Fruit fly (Drosophila melanogaster) whole organism, embryonic: Measurements from ENCODE around the gene CG5235.
A peak's percentile ranks its signal among the peaks of the same experiment; 100 is the strongest.

Source experiments
- Bdp1 ChIP-seq: fragments of 200-800 bp; sonication (Bioruptor generic); optimal IDR thresholded peaks from 3 replicates; lab custom pipeline; 2016; ENCODE audit warnings: missing biosample characterization, missing genetic modification characterization
- Blimp-1 ChIP-seq: fragments of 200-800 bp; sonication (Bioruptor generic); optimal IDR thresholded peaks from 3 replicates; lab custom pipeline; 2018; ENCODE audit warnings: missing biosample characterization, missing genetic modification characterization, mild to moderate bottlenecking, moderate library complexity, missing genetic modification reagents
- CG12219 ChIP-seq: fragments of 200-800 bp; sonication (Bioruptor generic); optimal IDR thresholded peaks from 3 replicates; lab custom pipeline; 2018; ENCODE audit warnings: missing biosample characterization, mild to moderate bottlenecking, missing genetic modification characterization
- CG12659 ChIP-seq: fragments of 200-800 bp; sonication (Bioruptor generic); optimal IDR thresholded peaks from 3 replicates; lab custom pipeline; 2017; ENCODE audit warnings: mild to moderate bottlenecking, missing biosample characterization, missing genetic modification reagents, missing genetic modification characterization
- CG12942 ChIP-seq: fragments of 200-800 bp; sonication (Bioruptor generic); optimal IDR thresholded peaks from 3 replicates; lab custom pipeline; 2016; ENCODE audit warnings: missing biosample characterization, missing genetic modification characterization
- CG13624 ChIP-seq: fragments of 200-800 bp; sonication (Bioruptor generic); optimal IDR thresholded peaks from 2 replicates; lab custom pipeline; 2016; ENCODE audit warnings: missing biosample characterization, missing genetic modification characterization
- CG14014 ChIP-seq: fragments of 200-800 bp; sonication (Bioruptor generic); IDR thresholded peaks from 2 replicates; pipeline ENCODE4 v1.3.6; 2022; ENCODE audit warnings: missing biosample characterization, missing genetic modification characterization
- CG14441 ChIP-seq: fragments of 200-800 bp; sonication (Bioruptor generic); IDR thresholded peaks from 2 replicates; pipeline ENCODE4 v1.3.6; 2022; ENCODE audit warnings: missing biosample characterization, missing genetic modification characterization
- CG14965 ChIP-seq: fragments of 200-800 bp; sonication (Bioruptor generic); optimal IDR thresholded peaks from 2 replicates; lab custom pipeline; 2016; ENCODE audit warnings: missing biosample characterization, missing genetic modification characterization, borderline replicate concordance
- CG15011 ChIP-seq: fragments of 200-800 bp; sonication (Bioruptor generic); optimal IDR thresholded peaks from 3 replicates; lab custom pipeline; 2018; ENCODE audit warnings: missing biosample characterization, mild to moderate bottlenecking, missing genetic modification characterization
- CG16779 ChIP-seq: fragments of 200-800 bp; sonication (Bioruptor generic); IDR thresholded peaks from 2 replicates; pipeline ENCODE4 v1.3.6; 2022; ENCODE audit warnings: missing biosample characterization, missing genetic modification characterization
- CG17385 ChIP-seq: fragments of 200-800 bp; sonication (Bioruptor generic); optimal IDR thresholded peaks from 3 replicates; lab custom pipeline; 2018; ENCODE audit warnings: missing biosample characterization, mild to moderate bottlenecking, missing genetic modification characterization
- CG17612 ChIP-seq: fragments of 200-800 bp; sonication (Bioruptor generic); IDR thresholded peaks from 2 replicates; pipeline ENCODE4 v1.3.6; 2022; ENCODE audit warnings: missing biosample characterization, missing genetic modification characterization
- CG17829 ChIP-seq: fragments of 200-800 bp; optimal IDR thresholded peaks from 2 replicates; lab custom pipeline; 2019; ENCODE audit warnings: missing biosample characterization, mild to moderate bottlenecking, missing genetic modification characterization, moderate library complexity
- CG2116 ChIP-seq: fragments of 200-800 bp; sonication (Bioruptor generic); optimal IDR thresholded peaks from 3 replicates; lab custom pipeline; 2018; ENCODE audit warnings: missing biosample characterization, mild to moderate bottlenecking, missing genetic modification characterization
- CG30403 ChIP-seq: fragments of 200-800 bp; sonication (Bioruptor generic); optimal IDR thresholded peaks from 3 replicates; lab custom pipeline; 2016; ENCODE audit warnings: missing biosample characterization, missing genetic modification characterization
- CG3838 ChIP-seq: fragments of 200-800 bp; sonication (Bioruptor generic); optimal IDR thresholded peaks from 3 replicates; lab custom pipeline; 2016; ENCODE audit warnings: missing biosample characterization, missing genetic modification characterization
- CG7839 ChIP-seq: fragments of 200-800 bp; sonication (Bioruptor generic); optimal IDR thresholded peaks from 3 replicates; lab custom pipeline; 2018; ENCODE audit warnings: missing biosample characterization, mild to moderate bottlenecking, missing genetic modification characterization, moderate library complexity
- CG8359 ChIP-seq: fragments of 200-800 bp; sonication (Bioruptor generic); optimal IDR thresholded peaks from 2 replicates; lab custom pipeline; 2017; ENCODE audit warnings: missing biosample characterization, mild to moderate bottlenecking, missing genetic modification characterization, borderline replicate concordance
- CoRest ChIP-seq: fragments of 200-800 bp; sonication (Bioruptor generic); optimal IDR thresholded peaks from 3 replicates; lab custom pipeline; 2018; ENCODE audit warnings: missing biosample characterization, mild to moderate bottlenecking, missing genetic modification characterization, moderate library complexity
- CrebB ChIP-seq: fragments of 200-800 bp; sonication (Bioruptor generic); optimal IDR thresholded peaks from 3 replicates; lab custom pipeline; 2018; ENCODE audit warnings: missing biosample characterization, mild to moderate bottlenecking, missing genetic modification characterization
- Dll ChIP-seq: fragments of 200-800 bp; sonication (Bioruptor generic); IDR thresholded peaks from 4 replicates; pipeline ENCODE4 v1.3.6; 2022; ENCODE audit warnings: missing biosample characterization, missing genetic modification characterization; ENCODE audit not compliant: partially characterized antibody
- Doc2 ChIP-seq: fragments of 200-800 bp; sonication (Bioruptor generic); IDR thresholded peaks from 2 replicates; pipeline ENCODE4 v1.3.6; 2022; ENCODE audit warnings: missing biosample characterization, missing genetic modification characterization
- Dp ChIP-seq: fragments of 200-800 bp; sonication (Bioruptor generic); optimal IDR thresholded peaks from 2 replicates; lab custom pipeline; 2018; ENCODE audit warnings: missing biosample characterization, mild to moderate bottlenecking, missing genetic modification characterization, moderate library complexity
- Fer1 ChIP-seq: fragments of 200-800 bp; sonication (Bioruptor generic); optimal IDR thresholded peaks from 2 replicates; lab custom pipeline; 2017; ENCODE audit warnings: missing biosample characterization, mild to moderate bottlenecking, missing genetic modification characterization
- Hr3 ChIP-seq: fragments of 200-800 bp; sonication (Bioruptor generic); optimal IDR thresholded peaks from 3 replicates; lab custom pipeline; 2016; ENCODE audit warnings: missing biosample characterization, missing genetic modification characterization
- Hr51 ChIP-seq, 2 experiments: fragments of 200-800 bp; sonication (Bioruptor generic); optimal IDR thresholded peaks; 2 replicates in 1 of 2; 3 replicates in 1 of 2; lab custom pipeline; 2016 to 2018; ENCODE audit warnings: missing biosample characterization in 2 of 2, missing genetic modification characterization in 2 of 2, mild to moderate bottlenecking in 1 of 2, moderate library complexity in 1 of 2
- Hsf ChIP-seq: fragments of 200-800 bp; sonication (Bioruptor generic); optimal IDR thresholded peaks from 3 replicates; lab custom pipeline; 2016; ENCODE audit warnings: missing biosample characterization, missing genetic modification characterization
- Lhr ChIP-seq: fragments of 200-800 bp; sonication (Bioruptor generic); optimal IDR thresholded peaks from 3 replicates; lab custom pipeline; 2017; ENCODE audit warnings: mild to moderate bottlenecking, missing biosample characterization, missing genetic modification reagents, missing genetic modification characterization
- MESR4 ChIP-seq: fragments of 200-800 bp; sonication (Bioruptor generic); optimal IDR thresholded peaks from 2 replicates; lab custom pipeline; 2018; ENCODE audit warnings: missing biosample characterization, mild to moderate bottlenecking, missing genetic modification characterization, moderate library complexity
- Poxn ChIP-seq: fragments of 200-800 bp; sonication (Bioruptor generic); IDR thresholded peaks from 2 replicates; pipeline ENCODE4 v1.3.6; 2022; ENCODE audit warnings: missing biosample characterization, missing genetic modification characterization
- ap ChIP-seq: fragments of 200-800 bp; sonication (Bioruptor generic); IDR thresholded peaks from 2 replicates; pipeline ENCODE4 v1.3.6; 2022; ENCODE audit warnings: missing biosample characterization, missing genetic modification characterization
- ato ChIP-seq: fragments of 200-800 bp; sonication (Bioruptor generic); IDR thresholded peaks from 2 replicates; pipeline ENCODE4 v1.3.6; 2022; ENCODE audit warnings: missing biosample characterization, missing genetic modification characterization; ENCODE audit not compliant: partially characterized antibody
- az2 ChIP-seq: fragments of 200-800 bp; sonication (Bioruptor generic); optimal IDR thresholded peaks from 3 replicates; lab custom pipeline; 2016; ENCODE audit warnings: missing biosample characterization, missing genetic modification characterization
- chif ChIP-seq, 2 experiments: fragments of 200-800 bp; sonication (Bioruptor generic); optimal IDR thresholded peaks; 3 replicates each; lab custom pipeline; 2016; ENCODE audit warnings: missing biosample characterization in 2 of 2, missing genetic modification characterization in 2 of 2
- crc ChIP-seq: fragments of 200-800 bp; sonication (Bioruptor generic); optimal IDR thresholded peaks from 2 replicates; lab custom pipeline; 2016; ENCODE audit warnings: missing biosample characterization, missing genetic modification characterization
- dmrt99B ChIP-seq: fragments of 200-800 bp; sonication (Bioruptor generic); optimal IDR thresholded peaks from 2 replicates; lab custom pipeline; 2018; ENCODE audit warnings: missing biosample characterization, mild to moderate bottlenecking, missing genetic modification characterization, moderate library complexity
- dysf ChIP-seq: fragments of 200-800 bp; sonication (Bioruptor generic); IDR thresholded peaks from 3 replicates; pipeline ENCODE4 v1.3.6; 2022; ENCODE audit warnings: missing biosample characterization, missing genetic modification characterization
- eve ChIP-seq, 2 experiments: fragments of >200 bp; optimal IDR thresholded peaks; 2 replicates each; lab custom pipeline; 2017; ENCODE audit warnings: missing biosample characterization in 2 of 2, missing genetic modification characterization in 2 of 2
- fd3F ChIP-seq: fragments of 200-800 bp; sonication (Bioruptor generic); optimal IDR thresholded peaks from 2 replicates; lab custom pipeline; 2018; ENCODE audit warnings: missing biosample characterization, mild to moderate bottlenecking, missing genetic modification characterization, moderate library complexity
- fd64A ChIP-seq: fragments of 200-800 bp; sonication (Bioruptor generic); optimal IDR thresholded peaks from 3 replicates; lab custom pipeline; 2018; ENCODE audit warnings: missing biosample characterization, mild to moderate bottlenecking, missing genetic modification characterization
- lilli ChIP-seq: fragments of 200-800 bp; sonication (Bioruptor generic); optimal IDR thresholded peaks from 3 replicates; lab custom pipeline; 2016; ENCODE audit warnings: missing biosample characterization, missing genetic modification characterization
- lmd ChIP-seq: fragments of 200-800 bp; sonication (Bioruptor generic); IDR thresholded peaks from 2 replicates; pipeline ENCODE4 v1.3.6; 2022; ENCODE audit warnings: missing biosample characterization, missing genetic modification characterization
- luna ChIP-seq: fragments of 200-800 bp; sonication (Bioruptor generic); optimal IDR thresholded peaks from 2 replicates; lab custom pipeline; 2016; ENCODE audit warnings: missing biosample characterization, missing genetic modification characterization
- onecut ChIP-seq: fragments of 200-800 bp; sonication (Bioruptor generic); IDR thresholded peaks from 2 replicates; pipeline ENCODE4 v1.3.6; 2022; ENCODE audit warnings: missing biosample characterization, missing genetic modification characterization
- otp ChIP-seq: fragments of 200-800 bp; sonication (Bioruptor generic); IDR thresholded peaks from 3 replicates; pipeline ENCODE4, ENCODE4 v1.3.6; 2022; ENCODE audit warnings: missing biosample characterization, missing genetic modification characterization
- sim ChIP-seq: fragments of 200-800 bp; sonication (Bioruptor generic); IDR thresholded peaks from 2 replicates; pipeline ENCODE4 v1.3.6; 2022; ENCODE audit warnings: missing biosample characterization, missing genetic modification characterization
- sug ChIP-seq: fragments of 200-800 bp; optimal IDR thresholded peaks from 2 replicates; lab custom pipeline; 2019; ENCODE audit warnings: missing biosample characterization, mild to moderate bottlenecking, missing genetic modification characterization, moderate library complexity
- trem ChIP-seq: fragments of 200-800 bp; optimal IDR thresholded peaks from 3 replicates; lab custom pipeline; 2019; ENCODE audit warnings: missing biosample characterization, mild to moderate bottlenecking, missing genetic modification characterization, moderate library complexity
- tup ChIP-seq: fragments of 200-800 bp; sonication (Bioruptor generic); optimal IDR thresholded peaks from 2 replicates; lab custom pipeline; 2016; ENCODE audit warnings: missing biosample characterization, mild to moderate bottlenecking, missing genetic modification characterization, moderate library complexity
- yki ChIP-seq: fragments of >200 bp; optimal IDR thresholded peaks from 3 replicates; lab custom pipeline; 2018

Gene CG5235

DNA sequence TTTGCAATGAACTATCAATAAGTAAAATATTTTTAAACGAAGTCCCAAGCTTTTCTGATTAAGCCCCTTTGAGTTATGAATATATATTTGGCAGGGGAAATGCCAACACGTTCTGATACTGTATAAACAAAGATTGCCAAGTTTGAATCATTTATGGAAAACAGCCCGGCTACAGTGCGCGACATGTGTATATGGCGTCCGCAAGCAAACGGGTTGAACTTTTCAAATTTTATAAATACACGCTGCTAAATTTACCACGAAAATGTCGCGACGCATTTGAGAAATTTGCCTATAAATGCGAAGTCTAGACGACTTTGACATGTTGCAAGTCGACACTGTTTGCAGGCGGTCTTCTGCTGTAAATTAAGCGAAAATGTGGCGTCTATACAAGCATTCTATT, 42.1 kb downstream of the CG5235 start (continued):
- TF ChIP-seq Fer1 (GFP tag; lab: Kevin White, UChicago), result peak; percentile 52
- no peak for TF ChIP-seq Lhr (GFP tag; lab: Kevin White, UChicago)
- TF ChIP-seq Blimp-1 (GFP tag; lab: Kevin White, UChicago), result no peak
- no peak for TF ChIP-seq trem (tag; lab: Kevin White, UChicago)
- peak; percentile 70 for TF ChIP-seq CG13624 (GFP tag; lab: Kevin White, UChicago)
- peak; percentile 43 for TF ChIP-seq CG12219 (GFP tag; lab: Kevin White, UChicago)
- peak; percentile 50 to 54 for TF ChIP-seq Hr51 (GFP tag; optimal IDR thresholded peaks at IDR 0.05; lab: Kevin White, UChicago)
- TF ChIP-seq lmd, result peak; percentile 72
- TF ChIP-seq luna (GFP tag; lab: Kevin White, UChicago), result no peak
- TF ChIP-seq CrebB (tag; lab: Kevin White, UChicago), result no peak
- TF ChIP-seq yki (lab: Kevin White, UChicago), result no peak
- TF ChIP-seq CG17385 (GFP tag; lab: Kevin White, UChicago), result peak; percentile 20
- TF ChIP-seq Dp (GFP tag; lab: Kevin White, UChicago), result no peak
- peak; percentile 25 for TF ChIP-seq Hr3
- TF ChIP-seq CG7839, result peak; percentile 55
- TF ChIP-seq CG12659, result peak; percentile 43
- TF ChIP-seq az2 (GFP tag; lab: Kevin White, UChicago), result no peak
- TF ChIP-seq dysf (GFP tag; lab: Robert Waterston, UW), result peak; percentile 83
- TF ChIP-seq otp (GFP tag; lab: Robert Waterston, UW), result 0 out of 3 replicates have a peak, but pooled peaks have one; percentile 39
- TF ChIP-seq Bdp1 (GFP tag; lab: Kevin White, UChicago), result peak; percentile 4
- no peak for TF ChIP-seq CG2116 (GFP tag; lab: Kevin White, UChicago)
- TF ChIP-seq fd3F (GFP tag; lab: Kevin White, UChicago), result peak; percentile 57
- no peak for TF ChIP-seq MESR4 (GFP tag; lab: Kevin White, UChicago)
- TF ChIP-seq Poxn (GFP tag; lab: Robert Waterston, UW), result no peak
- no peak for TF ChIP-seq CG14965 (GFP tag; lab: Kevin White, UChicago)
- no peak for TF ChIP-seq ato (GFP tag; lab: Robert Waterston, UW)
- 0 out of 2 replicates have a peak, but pooled peaks have one; percentile 54 for TF ChIP-seq CG16779 (GFP tag; lab: Robert Waterston, UW)
- TF ChIP-seq eve (GFP tag; optimal IDR thresholded peaks at IDR 0.05; lab: Kevin White, UChicago), result no peak
- TF ChIP-seq CG3838 (GFP tag; lab: Kevin White, UChicago), result no peak
- TF ChIP-seq chif (GFP tag; optimal IDR thresholded peaks at IDR 0.05; lab: Kevin White, UChicago), result no peak
- TF ChIP-seq lilli (GFP tag; lab: Kevin White, UChicago), result peak; percentile 70
- no peak for TF ChIP-seq tup (GFP tag; lab: Kevin White, UChicago)
- TF ChIP-seq sug (tag; lab: Kevin White, UChicago), result peak; percentile 59
- no peak for TF ChIP-seq ap (GFP tag; lab: Robert Waterston, UW)
- TF ChIP-seq CoRest (tag; lab: Kevin White, UChicago), result peak; percentile 43
- no peak for TF ChIP-seq CG8359 (GFP tag; lab: Kevin White, UChicago)
- peak; percentile 32 for TF ChIP-seq Hsf (GFP tag; lab: Kevin White, UChicago)
- peak; percentile 71 for TF ChIP-seq CG14014 (GFP tag; lab: Robert Waterston, UW)
- TF ChIP-seq CG17612 (GFP tag; lab: Robert Waterston, UW), result 0 out of 2 replicates have a peak, but pooled peaks have one; percentile 11
- peak; percentile 46 for TF ChIP-seq CG30403
- peak; percentile 29 for TF ChIP-seq CG15011
- TF ChIP-seq Dll (GFP tag; lab: Robert Waterston, UW), result no peak
- no peak for TF ChIP-seq CG12942 (GFP tag; lab: Kevin White, UChicago)
- 0 out of 2 replicates have a peak, but pooled peaks have one; percentile 28 for TF ChIP-seq onecut
- TF ChIP-seq sim (GFP tag; lab: Robert Waterston, UW), result no peak
- TF ChIP-seq CG17829, result peak; percentile 16
- peak; percentile 7 for TF ChIP-seq crc (GFP tag; lab: Kevin White, UChicago)
- peak; percentile 75 for TF ChIP-seq CG14441 (GFP tag; lab: Robert Waterston, UW)
- no peak for TF ChIP-seq Doc2
- no peak for TF ChIP-seq dmrt99B (tag; lab: Kevin White, UChicago)
- TF ChIP-seq fd64A (GFP tag; lab: Kevin White, UChicago), result no peak
